Fruit fly (Drosophila melanogaster) whole organism, prepupa: ENCODE measurements around the gene GluRIIC.
A peak's percentile ranks its signal among the peaks of the same experiment; 100 is the strongest.

Experiments used
- Blimp-1 ChIP-seq: fragments of 200-800 bp; sonication (Bioruptor generic); optimal IDR thresholded peaks from 3 replicates; lab custom pipeline; 2017; ENCODE audit warnings: missing biosample characterization, missing genetic modification characterization, mild to moderate bottlenecking, moderate library complexity, missing genetic modification reagents
- CG10669 ChIP-seq: fragments of 200-800 bp; sonication (Bioruptor generic); optimal IDR thresholded peaks from 3 replicates; lab custom pipeline; 2018; ENCODE audit warnings: missing biosample characterization, mild to moderate bottlenecking, missing genetic modification characterization, moderate library complexity
- CG11294 ChIP-seq: fragments of 200-800 bp; sonication (Bioruptor generic); IDR thresholded peaks from 2 replicates; pipeline ENCODE4 v1.3.6; 2022; ENCODE audit warnings: missing biosample characterization, missing genetic modification characterization
- CG11762 ChIP-seq: fragments of 200-800 bp; sonication (Bioruptor generic); optimal IDR thresholded peaks from 3 replicates; lab custom pipeline; 2016; ENCODE audit warnings: missing biosample characterization, missing genetic modification characterization; ENCODE audit not compliant: insufficient read depth
- CG15336 ChIP-seq: fragments of 200-800 bp; sonication (Bioruptor generic); IDR thresholded peaks from 2 replicates; pipeline ENCODE4 v1.3.6; 2022; ENCODE audit warnings: missing biosample characterization, missing genetic modification characterization
- CG1621 ChIP-seq: fragments of 200-800 bp; sonication (Bioruptor generic); optimal IDR thresholded peaks from 3 replicates; lab custom pipeline; 2018; ENCODE audit warnings: missing biosample characterization, mild to moderate bottlenecking, missing genetic modification characterization
- CG16779 ChIP-seq: fragments of 200-800 bp; sonication (Bioruptor generic); optimal IDR thresholded peaks from 3 replicates; lab custom pipeline; 2017; ENCODE audit warnings: missing biosample characterization, mild to moderate bottlenecking, missing genetic modification characterization
- CG3032 ChIP-seq: fragments of 200-800 bp; optimal IDR thresholded peaks from 2 replicates; lab custom pipeline; 2019; ENCODE audit warnings: missing biosample characterization, mild to moderate bottlenecking, missing genetic modification characterization, moderate library complexity
- CG31627 ChIP-seq: fragments of 200-800 bp; sonication (Bioruptor generic); optimal IDR thresholded peaks from 3 replicates; lab custom pipeline; 2016; ENCODE audit warnings: missing biosample characterization, missing genetic modification characterization
- CG32006 ChIP-seq: fragments of 200-800 bp; sonication (Bioruptor generic); optimal IDR thresholded peaks from 3 replicates; lab custom pipeline; 2017; ENCODE audit warnings: missing biosample characterization, mild to moderate bottlenecking, missing genetic modification characterization
- CG34406 ChIP-seq: fragments of 200-800 bp; sonication (Bioruptor generic); optimal IDR thresholded peaks from 3 replicates; lab custom pipeline; 2016; ENCODE audit warnings: missing biosample characterization, missing genetic modification characterization
- CG3919 ChIP-seq: fragments of 200-800 bp; sonication (Bioruptor generic); optimal IDR thresholded peaks from 3 replicates; lab custom pipeline; 2016; ENCODE audit warnings: missing biosample characterization, missing genetic modification characterization
- CG6163 ChIP-seq: fragments of 200-800 bp; sonication (Bioruptor generic); IDR thresholded peaks from 3 replicates; pipeline ENCODE4 v1.3.6; 2022; ENCODE audit warnings: missing biosample characterization, missing genetic modification characterization
- CG6276 ChIP-seq: fragments of 200-800 bp; sonication (Bioruptor generic); optimal IDR thresholded peaks from 2 replicates; lab custom pipeline; 2017; ENCODE audit warnings: missing biosample characterization, mild to moderate bottlenecking, missing genetic modification characterization
- CG6808 ChIP-seq: fragments of 200-800 bp; sonication (Bioruptor generic); optimal IDR thresholded peaks from 3 replicates; lab custom pipeline; 2017; ENCODE audit warnings: missing biosample characterization, missing genetic modification characterization, mild to moderate bottlenecking, moderate library complexity, missing genetic modification reagents
- CG6854 ChIP-seq: fragments of 200-800 bp; sonication (Bioruptor generic); optimal IDR thresholded peaks from 2 replicates; lab custom pipeline; 2017; ENCODE audit warnings: missing biosample characterization, mild to moderate bottlenecking, missing genetic modification characterization
- CG7368 ChIP-seq: fragments of 200-800 bp; sonication (Bioruptor generic); optimal IDR thresholded peaks from 3 replicates; lab custom pipeline; 2016; ENCODE audit warnings: missing biosample characterization, missing genetic modification characterization
- CG8119 ChIP-seq: fragments of 200-800 bp; sonication (Bioruptor generic); IDR thresholded peaks from 3 replicates; pipeline ENCODE4 v1.3.6; 2022; ENCODE audit warnings: missing biosample characterization, missing genetic modification characterization
- CG8632 ChIP-seq: fragments of 200-800 bp; sonication (Bioruptor generic); optimal IDR thresholded peaks from 3 replicates; lab custom pipeline; 2016; ENCODE audit warnings: missing biosample characterization, missing genetic modification characterization
- Eip78C ChIP-seq: fragments of 200-800 bp; sonication (Bioruptor generic); peaks from one replicate; lab custom pipeline; 2016; ENCODE audit warnings: missing biosample characterization, missing genetic modification characterization
- Eip93F ChIP-seq: fragments of 200-800 bp; sonication (Bioruptor generic); optimal IDR thresholded peaks from 2 replicates; lab custom pipeline; 2016; ENCODE audit warnings: missing biosample characterization, mild to moderate bottlenecking, missing genetic modification characterization
- Hr38 ChIP-seq: sonication (Bioruptor generic); optimal IDR thresholded peaks from 2 replicates; lab custom pipeline; 2016; ENCODE audit warnings: missing biosample characterization, missing genetic modification characterization
- Hr39 ChIP-seq: fragments of 200-800 bp; sonication (Bioruptor generic); optimal IDR thresholded peaks from 2 replicates; lab custom pipeline; 2016; ENCODE audit warnings: missing biosample characterization, missing genetic modification characterization
- Hr4 ChIP-seq: fragments of 200-800 bp; sonication (Bioruptor generic); optimal IDR thresholded peaks from 3 replicates; lab custom pipeline; 2016; ENCODE audit warnings: missing biosample characterization, missing genetic modification characterization
- Met ChIP-seq: fragments of 200-800 bp; sonication (Bioruptor generic); optimal IDR thresholded peaks from 3 replicates; lab custom pipeline; 2016; ENCODE audit warnings: missing biosample characterization, missing genetic modification characterization
- OdsH ChIP-seq: fragments of 200-800 bp; sonication (Bioruptor generic); optimal IDR thresholded peaks from 3 replicates; lab custom pipeline; 2016; ENCODE audit warnings: missing biosample characterization, missing genetic modification characterization
- Smox ChIP-seq: fragments of 200-800 bp; sonication (Bioruptor generic); optimal IDR thresholded peaks from 3 replicates; lab custom pipeline; 2016; ENCODE audit warnings: missing biosample characterization, missing genetic modification characterization
- Sox102F ChIP-seq: fragments of 200-800 bp; sonication (Bioruptor generic); optimal IDR thresholded peaks from 2 replicates; lab custom pipeline; 2016; ENCODE audit warnings: missing biosample characterization, mild to moderate bottlenecking, missing genetic modification characterization
- Sox14 ChIP-seq: fragments of 200-800 bp; sonication (Bioruptor generic); optimal IDR thresholded peaks from 3 replicates; lab custom pipeline; 2016; ENCODE audit warnings: missing biosample characterization, missing genetic modification characterization
- achi ChIP-seq: fragments of 200-800 bp; sonication (Bioruptor generic); optimal IDR thresholded peaks from 3 replicates; lab custom pipeline; 2016; ENCODE audit warnings: missing biosample characterization, missing genetic modification characterization
- acj6 ChIP-seq: fragments of 200-800 bp; sonication (Bioruptor generic); optimal IDR thresholded peaks from 3 replicates; lab custom pipeline; 2016; ENCODE audit warnings: missing biosample characterization, missing genetic modification characterization
- cyc ChIP-seq: fragments of 200-800 bp; sonication (Bioruptor generic); optimal IDR thresholded peaks from 3 replicates; lab custom pipeline; 2016; ENCODE audit warnings: missing biosample characterization, missing genetic modification characterization
- dac ChIP-seq: fragments of 200-800 bp; sonication (Bioruptor generic); optimal IDR thresholded peaks from 2 replicates; lab custom pipeline; 2017; ENCODE audit warnings: missing biosample characterization, mild to moderate bottlenecking, missing genetic modification characterization
- dsx ChIP-seq: fragments of 200-800 bp; optimal IDR thresholded peaks from 3 replicates; lab custom pipeline; 2019; ENCODE audit warnings: missing biosample characterization, mild to moderate bottlenecking, missing genetic modification characterization, moderate library complexity; ENCODE audit not compliant: poor library complexity, severe bottlenecking
- eg ChIP-seq: fragments of 200-800 bp; sonication (Bioruptor generic); IDR thresholded peaks from 3 replicates; pipeline ENCODE4 v1.3.6; 2022; ENCODE audit warnings: missing biosample characterization, missing genetic modification characterization
- esn ChIP-seq: fragments of 200-800 bp; sonication (Bioruptor generic); optimal IDR thresholded peaks from 2 replicates; lab custom pipeline; 2016; ENCODE audit warnings: missing biosample characterization, mild to moderate bottlenecking, missing genetic modification characterization, moderate library complexity
- fd85E ChIP-seq: fragments of 200-800 bp; sonication (Bioruptor generic); optimal IDR thresholded peaks from 3 replicates; lab custom pipeline; 2016; ENCODE audit warnings: missing biosample characterization, missing genetic modification characterization
- fkh ChIP-seq: fragments of 200-800 bp; sonication (Bioruptor generic); optimal IDR thresholded peaks from 3 replicates; lab custom pipeline; 2017; ENCODE audit warnings: missing biosample characterization, mild to moderate bottlenecking, missing genetic modification characterization, moderate library complexity
- lz ChIP-seq: fragments of 200-800 bp; sonication (Bioruptor generic); optimal IDR thresholded peaks from 3 replicates; lab custom pipeline; 2016; ENCODE audit warnings: missing biosample characterization, missing genetic modification characterization
- net ChIP-seq: fragments of 200-800 bp; sonication (Bioruptor generic); optimal IDR thresholded peaks from 3 replicates; lab custom pipeline; 2016; ENCODE audit warnings: missing biosample characterization, missing genetic modification characterization
- pdm3 ChIP-seq: fragments of 200-800 bp; sonication (Bioruptor generic); optimal IDR thresholded peaks from 3 replicates; lab custom pipeline; 2016; ENCODE audit warnings: missing biosample characterization, missing genetic modification characterization
- salr ChIP-seq, 2 experiments: fragments of 200-800 bp; sonication (Bioruptor generic); optimal IDR thresholded peaks; 3 replicates each; lab custom pipeline; 2016 to 2018; ENCODE audit warnings: missing biosample characterization in 2 of 2, missing genetic modification characterization in 2 of 2, mild to moderate bottlenecking in 1 of 2
- spab ChIP-seq: fragments of 200-800 bp; sonication (Bioruptor generic); optimal IDR thresholded peaks from 2 replicates; lab custom pipeline; 2017; ENCODE audit warnings: missing biosample characterization, mild to moderate bottlenecking, missing genetic modification characterization, missing genetic modification reagents
- ss ChIP-seq, 2 experiments: fragments of 200-800 bp; sonication (Bioruptor generic); optimal IDR thresholded peaks; 2 replicates in 1 of 2; 3 replicates in 1 of 2; lab custom pipeline; 2017 to 2018; ENCODE audit warnings: mild to moderate bottlenecking in 2 of 2, missing biosample characterization in 2 of 2, missing genetic modification characterization in 2 of 2, moderate library complexity in 1 of 2
- svp ChIP-seq: fragments of 200-800 bp; sonication (Bioruptor generic); peaks from one replicate; lab custom pipeline; 2016; ENCODE audit warnings: missing biosample characterization, missing genetic modification characterization
- vri ChIP-seq: fragments of 200-800 bp; sonication (Bioruptor generic); optimal IDR thresholded peaks from 3 replicates; lab custom pipeline; 2016; ENCODE audit warnings: missing biosample characterization, mild to moderate bottlenecking, missing genetic modification characterization

The GluRIIC gene

dm6 chr2L:865851-866250, 48.0 kb upstream of the GluRIIC start (continued):
- peak; percentile 93 to 95 for TF ChIP-seq salr (GFP tag; optimal IDR thresholded peaks at IDR 0.05; lab: Kevin White, UChicago)
- TF ChIP-seq CG8119 (GFP tag; lab: Robert Waterston, UW) = peak; percentile 98
- peak; percentile 98 for TF ChIP-seq CG31627
- TF ChIP-seq spab (GFP tag; lab: Kevin White, UChicago) = peak; percentile 93
- TF ChIP-seq CG8632 (GFP tag; lab: Kevin White, UChicago) = peak; percentile 96
- peak; percentile 93 for TF ChIP-seq CG16779 (tag; lab: Kevin White, UChicago)
- peak; percentile 93 for TF ChIP-seq CG10669 (GFP tag; lab: Kevin White, UChicago)
- TF ChIP-seq CG11762 = peak; percentile 94
- peak; percentile 90 for TF ChIP-seq fd85E
- TF ChIP-seq CG34406 (GFP tag; lab: Kevin White, UChicago) = peak; percentile 97
- peak; percentile 97 for TF ChIP-seq cyc
- peak; percentile 88 for TF ChIP-seq CG6854 (GFP tag; lab: Kevin White, UChicago)
- TF ChIP-seq CG6276 (GFP tag; lab: Kevin White, UChicago) = peak; percentile 95

- TF ChIP-seq Eip93F (GFP tag; lab: Kevin White, UChicago) (peak; percentile 91), svp (GFP tag; lab: Kevin White, UChicago) (peak; percentile 98), Blimp-1 (GFP tag; lab: Kevin White, UChicago) (peak; percentile 74), Hr38 (GFP tag; lab: Kevin White, UChicago) (peak; percentile 80), CG6163 (peak; percentile 97), dsx (GFP tag; lab: Kevin White, UChicago) (peak; percentile 78), eg (GFP tag; lab: Robert Waterston, UW) (peak; percentile 97), OdsH (peak; percentile 93), CG10669 (GFP tag; lab: Kevin White, UChicago) (peak; percentile 88), CG3919 (GFP tag; lab: Kevin White, UChicago) (peak; percentile 94), CG7368 (GFP tag; lab: Kevin White, UChicago) (peak; percentile 90), CG3032 (peak; percentile 88), dac (GFP tag; lab: Kevin White, UChicago) (peak; percentile 79), Smox (GFP tag; lab: Kevin White, UChicago) (peak; percentile 95), CG1621 (peak; percentile 84), CG6276 (GFP tag; lab: Kevin White, UChicago) (peak; percentile 88), CG6854 (GFP tag; lab: Kevin White, UChicago) (peak; percentile 68), pdm3 (peak; percentile 95), net (GFP tag; lab: Kevin White, UChicago) (peak; percentile 89), Met (GFP tag; lab: Kevin White, UChicago) (peak; percentile 95), CG32006 (peak; percentile 96), cyc (peak; percentile 95), Hr4 (GFP tag; lab: Kevin White, UChicago) (peak; percentile 96), Hr39 (GFP tag; lab: Kevin White, UChicago) (peak; percentile 97), esn (peak; percentile 96), acj6 (GFP tag; lab: Kevin White, UChicago) (peak; percentile 95), CG11294 (GFP tag; lab: Robert Waterston, UW) (peak; percentile 94), CG6808 (GFP tag; lab: Kevin White, UChicago) (peak; percentile 84), CG31627 (peak; percentile 97), CG11762 (peak; percentile 89), vri (GFP tag; lab: Kevin White, UChicago) (peak; percentile 94), CG15336 (GFP tag; lab: Robert Waterston, UW) (peak; percentile 96), CG16779 (tag; lab: Kevin White, UChicago) (peak; percentile 80), fkh (peak; percentile 63), lz (GFP tag; lab: Kevin White, UChicago) (peak; percentile 96), CG34406 (GFP tag; lab: Kevin White, UChicago) (peak; percentile 91), ss (GFP tag; optimal IDR thresholded peaks at IDR 0.05; lab: Kevin White, UChicago) (peak; percentile 64 to 88), Sox14 (GFP tag; lab: Kevin White, UChicago) (peak; percentile 96), achi (peak; percentile 91), Sox102F (peak; percentile 94), Eip78C (GFP tag; lab: Kevin White, UChicago) (peak; percentile 98), CG8119 (GFP tag; lab: Robert Waterston, UW) (peak; percentile 97)
These were observed 46.7 kb upstream of the GluRIIC start for dm6 chr2L:866950-867744.
